Fruit fly (Drosophila melanogaster): Measurements from ENCODE around the gene nbs.

Gene nbs

dm6 chr3L:9723108-9723507 is at the start of gene nbs, which contains the start of gene defl:
Gene nbs, minus strand, starts transcription at chr3L:9723194.
Gene defl, plus strand, starts transcription at chr3L:9723423.
- TF ChIP-seq psq (optimal IDR thresholded peaks at IDR 0.05) (no peak), CG8478 (optimal IDR thresholded peaks at IDR 0.05) (no peak), usp (GFP tag; optimal IDR thresholded peaks at IDR 0.05) (no peak), Dll (optimal IDR thresholded peaks at IDR 0.05) (no peak), EcR (GFP tag; optimal IDR thresholded peaks at IDR 0.05) (no peak), pan (optimal IDR thresholded peaks at IDR 0.05) (no peak)

dm6 chr3L:9768385-9768784 is 45.4 kb upstream of the nbs start:
- TF ChIP-seq psq (optimal IDR thresholded peaks at IDR 0.05) (no peak), CG8478 (optimal IDR thresholded peaks at IDR 0.05) (no peak), usp (GFP tag; optimal IDR thresholded peaks at IDR 0.05) (no peak), pan (optimal IDR thresholded peaks at IDR 0.05) (no peak), EcR (GFP tag; optimal IDR thresholded peaks at IDR 0.05) (no peak), Dll (optimal IDR thresholded peaks at IDR 0.05) (no peak)

dm6 chr3L:9767636-9768358 is 44.8 kb upstream of the nbs start:
- TF ChIP-seq Dll (optimal IDR thresholded peaks at IDR 0.05) (no peak), CG8478 (optimal IDR thresholded peaks at IDR 0.05) (no peak), usp (GFP tag; optimal IDR thresholded peaks at IDR 0.05) (no peak), pan (optimal IDR thresholded peaks at IDR 0.05) (no peak), EcR (GFP tag; optimal IDR thresholded peaks at IDR 0.05) (no peak), psq (optimal IDR thresholded peaks at IDR 0.05) (no peak)

dm6 chr3L:9766364-9766763 is 43.4 kb upstream of the nbs start:
- TF ChIP-seq CG8478 (optimal IDR thresholded peaks at IDR 0.05) (no peak), psq (optimal IDR thresholded peaks at IDR 0.05) (no peak), Dll (optimal IDR thresholded peaks at IDR 0.05) (no peak), pan (optimal IDR thresholded peaks at IDR 0.05) (no peak), EcR (GFP tag; optimal IDR thresholded peaks at IDR 0.05) (no peak), usp (GFP tag; optimal IDR thresholded peaks at IDR 0.05) (no peak)

- TF ChIP-seq pan (optimal IDR thresholded peaks at IDR 0.05): no peak
- TF ChIP-seq usp (GFP tag; optimal IDR thresholded peaks at IDR 0.05): no peak
- no peak for TF ChIP-seq CG8478 (optimal IDR thresholded peaks at IDR 0.05)
- no peak for TF ChIP-seq Dll (optimal IDR thresholded peaks at IDR 0.05)
- TF ChIP-seq EcR (GFP tag; optimal IDR thresholded peaks at IDR 0.05): no peak
- no peak for TF ChIP-seq psq (optimal IDR thresholded peaks at IDR 0.05)
Measured at dm6 chr3L:9765710-9766005, 42.7 kb upstream of the nbs start.

- TF ChIP-seq usp (GFP tag; optimal IDR thresholded peaks at IDR 0.05) (no peak), pan (optimal IDR thresholded peaks at IDR 0.05) (no peak)
Measured at dm6 chr3L:9764915-9765709, 42.1 kb upstream of the nbs start.

- TF ChIP-seq CG8478 (optimal IDR thresholded peaks at IDR 0.05) (no peak), Dll (optimal IDR thresholded peaks at IDR 0.05) (no peak), psq (optimal IDR thresholded peaks at IDR 0.05) (no peak), EcR (GFP tag; optimal IDR thresholded peaks at IDR 0.05) (no peak), usp (GFP tag; optimal IDR thresholded peaks at IDR 0.05) (no peak), pan (optimal IDR thresholded peaks at IDR 0.05) (no peak)
Measured at dm6 chr3L:9764307-9764706, 41.3 kb upstream of the nbs start.

dm6 chr3L:9763389-9763917 is 40.5 kb upstream of the nbs start, which contains the start of gene Ae2:
Gene Ae2, plus strand, starts transcription at chr3L:9763544.
- TF ChIP-seq psq (optimal IDR thresholded peaks at IDR 0.05): peak; percentile 71
- no peak for TF ChIP-seq Dll (optimal IDR thresholded peaks at IDR 0.05)

dm6 chr3L:9762036-9762597 is 39.1 kb upstream of the nbs start:
- no peak for TF ChIP-seq usp (GFP tag; optimal IDR thresholded peaks at IDR 0.05)
- TF ChIP-seq psq (optimal IDR thresholded peaks at IDR 0.05): no peak
- TF ChIP-seq CG8478 (optimal IDR thresholded peaks at IDR 0.05): no peak
- TF ChIP-seq Dll (optimal IDR thresholded peaks at IDR 0.05): no peak
- TF ChIP-seq pan (optimal IDR thresholded peaks at IDR 0.05): no peak
- TF ChIP-seq EcR (GFP tag; optimal IDR thresholded peaks at IDR 0.05): no peak

dm6 chr3L:9760151-9760749 is 37.3 kb upstream of the nbs start, which contains the start of gene CG42268:
Gene CG42268, minus strand, starts transcription at chr3L:9760395.
- TF ChIP-seq CG8478 (optimal IDR thresholded peaks at IDR 0.05) (no peak), EcR (GFP tag; optimal IDR thresholded peaks at IDR 0.05) (no peak), pan (optimal IDR thresholded peaks at IDR 0.05) (no peak), psq (optimal IDR thresholded peaks at IDR 0.05) (no peak), Dll (optimal IDR thresholded peaks at IDR 0.05) (no peak), usp (GFP tag; optimal IDR thresholded peaks at IDR 0.05) (no peak)

dm6 chr3L:9751625-9752024 is 28.6 kb upstream of the nbs start:
- TF ChIP-seq psq (optimal IDR thresholded peaks at IDR 0.05): no peak
- no peak for TF ChIP-seq CG8478 (optimal IDR thresholded peaks at IDR 0.05)
- no peak for TF ChIP-seq Dll (optimal IDR thresholded peaks at IDR 0.05)
- no peak for TF ChIP-seq usp (GFP tag; optimal IDR thresholded peaks at IDR 0.05)
- TF ChIP-seq EcR (GFP tag; optimal IDR thresholded peaks at IDR 0.05): no peak
- TF ChIP-seq pan (optimal IDR thresholded peaks at IDR 0.05): no peak

- TF ChIP-seq EcR (GFP tag; optimal IDR thresholded peaks at IDR 0.05) (no peak), CG8478 (optimal IDR thresholded peaks at IDR 0.05) (no peak), Dll (optimal IDR thresholded peaks at IDR 0.05) (no peak), psq (optimal IDR thresholded peaks at IDR 0.05) (no peak), usp (GFP tag; optimal IDR thresholded peaks at IDR 0.05) (no peak), pan (optimal IDR thresholded peaks at IDR 0.05) (no peak)
Measured at dm6 chr3L:9745393-9745792, 22.4 kb upstream of the nbs start.
